Worm (Caenorhabditis elegans) whole organism, L4 larva: ENCODE data around the gene C17H12.12.

Experiments
- D1046.2 ChIP-seq: fragments of 200-800 bp; sonication (Bioruptor generic); IDR thresholded peaks from 2 replicates; pipeline ENCODE4 v1.3.6; 2022; ENCODE audit warnings: missing genetic modification characterization, missing compliant biosample characterization
- F37D6.2 ChIP-seq: sonication (generic microtip); optimal IDR thresholded peaks from 2 replicates; lab custom pipeline; 2016; ENCODE audit warnings: mild to moderate bottlenecking, missing genetic modification characterization, missing compliant biosample characterization
- F44E2.7 ChIP-seq: fragments of 200-800 bp; sonication (Bioruptor generic); IDR thresholded peaks from 2 replicates; pipeline ENCODE4 v2.1.2; 2022; ENCODE audit warnings: missing genetic modification characterization, missing compliant biosample characterization
- R02D3.7 ChIP-seq: fragments of 150-350 bp; sonication (generic microtip); optimal IDR thresholded peaks from 3 replicates; lab custom pipeline; 2014; ENCODE audit warnings: missing biosample characterization, missing genetic modification characterization
- T20F7.1 ChIP-seq: fragments of 200-800 bp; sonication (Bioruptor generic); optimal IDR thresholded peaks from 2 replicates; lab custom pipeline; 2018; ENCODE audit warnings: mild to moderate bottlenecking, missing genetic modification characterization, missing compliant biosample characterization
- Y75B8A.6 ChIP-seq: fragments of 200-800 bp; sonication (Bioruptor generic); IDR thresholded peaks from 2 replicates; pipeline ENCODE4 v1.3.6; 2022; ENCODE audit warnings: missing genetic modification reagents, missing genetic modification characterization, missing compliant biosample characterization
- ZK337.2 ChIP-seq: fragments of 200-800 bp; sonication (Bioruptor generic); IDR thresholded peaks from 2 replicates; pipeline ENCODE4 v1.3.6; 2022; ENCODE audit warnings: missing genetic modification reagents, missing genetic modification characterization, missing compliant biosample characterization
- aha-1 ChIP-seq: fragments of 150-350 bp; peaks from one replicate; lab custom pipeline; 2014; ENCODE audit warnings: missing biosample characterization, missing genetic modification characterization
- ama-1 ChIP-seq: fragments of 150-350 bp; optimal IDR thresholded peaks from 2 replicates; lab custom pipeline; 2014; ENCODE audit warnings: inconsistent platforms, mixed read lengths
- arid-1 ChIP-seq: fragments of 200-800 bp; sonication (Bioruptor generic); conservative IDR thresholded peaks from 2 replicates; pipeline ENCODE4 v1.3.6; 2022; ENCODE audit warnings: missing genetic modification reagents, missing genetic modification characterization, missing compliant biosample characterization
- ceh-28 ChIP-seq: fragments of 150-350 bp; optimal IDR thresholded peaks from 2 replicates; lab custom pipeline; 2014; ENCODE audit warnings: missing biosample characterization, missing genetic modification reagents, missing genetic modification characterization
- cey-2 ChIP-seq: sonication (generic microtip); optimal IDR thresholded peaks from 3 replicates; lab custom pipeline; 2017; ENCODE audit warnings: missing genetic modification characterization, mild to moderate bottlenecking, missing compliant biosample characterization, antibody characterized with exemption, borderline replicate concordance; ENCODE audit not compliant: insufficient read depth
- daf-16 ChIP-seq, 3 experiments: sonication (generic microtip); optimal IDR thresholded peaks; 2 replicates each; lab custom pipeline; 2016 to 2017; ENCODE audit warnings: missing genetic modification characterization in 3 of 3, missing genetic modification reagents in 3 of 3, mild to moderate bottlenecking in 2 of 3, missing compliant biosample characterization in 2 of 3, missing biosample characterization in 1 of 3, moderate library complexity in 1 of 3
- dmd-8 ChIP-seq: fragments of 200-800 bp; sonication (Bioruptor generic); IDR thresholded peaks from 2 replicates; pipeline ENCODE4 v1.3.6; 2022; ENCODE audit warnings: missing genetic modification characterization, missing compliant biosample characterization
- dpl-1 ChIP-seq: fragments of 150-350 bp; optimal IDR thresholded peaks from 2 replicates; lab custom pipeline; 2014; ENCODE audit warnings: missing biosample characterization, missing genetic modification reagents, missing genetic modification characterization
- dve-1 ChIP-seq: sonication (generic microtip); optimal IDR thresholded peaks from 2 replicates; lab custom pipeline; 2017; ENCODE audit warnings: antibody characterized with exemption, mild to moderate bottlenecking, missing genetic modification characterization, missing compliant biosample characterization; ENCODE audit not compliant: insufficient read depth
- egl-43 ChIP-seq: fragments of 200-800 bp; sonication (Bioruptor generic); IDR thresholded peaks from 2 replicates; pipeline ENCODE4 v1.3.6; 2022; ENCODE audit warnings: missing genetic modification reagents, missing genetic modification characterization, missing compliant biosample characterization
- fkh-10 ChIP-seq: fragments of 150-350 bp; optimal IDR thresholded peaks from 2 replicates; lab custom pipeline; 2014; ENCODE audit warnings: missing biosample characterization, missing genetic modification reagents, missing genetic modification characterization
- hlh-11 ChIP-seq: fragments of 200-800 bp; sonication (Bioruptor generic); optimal IDR thresholded peaks from 2 replicates; lab custom pipeline; 2018; ENCODE audit warnings: mild to moderate bottlenecking, missing genetic modification characterization, missing compliant biosample characterization
- hlh-30 ChIP-seq: sonication (generic microtip); optimal IDR thresholded peaks from 2 replicates; lab custom pipeline; 2017; ENCODE audit warnings: antibody characterized with exemption, mild to moderate bottlenecking, missing genetic modification characterization, missing compliant biosample characterization; ENCODE audit not compliant: insufficient read depth
- hmg-1.1 ChIP-seq: fragments of 200-800 bp; sonication (Bioruptor generic); IDR thresholded peaks from 2 replicates; pipeline ENCODE4 v1.3.6; 2022; ENCODE audit warnings: missing genetic modification reagents, missing genetic modification characterization, missing compliant biosample characterization
- lin-38 ChIP-seq: fragments of 200-800 bp; sonication (Bioruptor generic); IDR thresholded peaks from 2 replicates; pipeline ENCODE4 v1.3.6; 2022; ENCODE audit warnings: missing genetic modification reagents, missing genetic modification characterization, missing compliant biosample characterization
- madf-5 ChIP-seq, 2 experiments: fragments of 200-800 bp; sonication (Bioruptor generic); IDR thresholded peaks; 2 replicates each; pipeline ENCODE4 v1.3.6; 2022; ENCODE audit warnings: missing compliant biosample characterization in 2 of 2, missing genetic modification characterization in 2 of 2
- mep-1 ChIP-seq: fragments of 150-350 bp; sonication (generic microtip); optimal IDR thresholded peaks from 3 replicates; lab custom pipeline; 2014; ENCODE audit warnings: missing biosample characterization, missing genetic modification characterization
- mes-2 ChIP-seq: sonication (generic microtip); optimal IDR thresholded peaks from 2 replicates; lab custom pipeline; 2016; ENCODE audit warnings: missing genotype, mild to moderate bottlenecking, missing genetic modification characterization, missing compliant biosample characterization; ENCODE audit not compliant: poor library complexity, severe bottlenecking
- mxl-2 ChIP-seq: fragments of 200-800 bp; sonication (Bioruptor generic); conservative IDR thresholded peaks from 2 replicates; pipeline ENCODE4 v1.3.6; 2022; ENCODE audit warnings: missing genetic modification reagents, missing genetic modification characterization, missing compliant biosample characterization
- mxl-3 ChIP-seq: fragments of 200-800 bp; sonication (Bioruptor generic); optimal IDR thresholded peaks from 2 replicates; lab custom pipeline; 2018; ENCODE audit warnings: mild to moderate bottlenecking, missing genetic modification characterization, missing compliant biosample characterization
- nhr-11 ChIP-seq: fragments of 150-350 bp; optimal IDR thresholded peaks from 2 replicates; lab custom pipeline; 2014; ENCODE audit warnings: missing biosample characterization, missing genetic modification characterization
- nhr-25 ChIP-seq: sonication (generic microtip); optimal IDR thresholded peaks from 2 replicates; lab custom pipeline; 2017; ENCODE audit warnings: missing genetic modification characterization, mild to moderate bottlenecking, missing compliant biosample characterization, antibody characterized with exemption, moderate library complexity, borderline replicate concordance; ENCODE audit not compliant: insufficient read depth
- nhr-28 ChIP-seq: fragments of 150-350 bp; optimal IDR thresholded peaks from 2 replicates; lab custom pipeline; 2014; ENCODE audit warnings: missing biosample characterization, missing genetic modification characterization
- nhr-48 ChIP-seq: sonication (generic microtip); optimal IDR thresholded peaks from 2 replicates; lab custom pipeline; 2016; ENCODE audit warnings: mild to moderate bottlenecking, missing genetic modification characterization, missing compliant biosample characterization
- nhr-6 ChIP-seq: fragments of 150-350 bp; optimal IDR thresholded peaks from 2 replicates; lab custom pipeline; 2014; ENCODE audit warnings: missing biosample characterization, missing genetic modification characterization
- nhr-77 ChIP-seq: fragments of 150-350 bp; optimal IDR thresholded peaks from 2 replicates; lab custom pipeline; 2014; ENCODE audit warnings: missing biosample characterization, missing genetic modification characterization
- pha-4 ChIP-seq, 2 experiments: fragments of 150-350 bp in 1 of 2; fragments of 200-800 bp in 1 of 2; sonication (Bioruptor generic) in 1 of 2; IDR thresholded peaks in 1 of 2; optimal IDR thresholded peaks in 1 of 2; 2 replicates each; pipeline versions ENCODE4 v1.3.6 to Lab custom; 2014 to 2022; ENCODE audit warnings: missing genetic modification characterization in 2 of 2, missing genetic modification reagents in 2 of 2, missing biosample characterization in 1 of 2, missing compliant biosample characterization in 1 of 2
- pqm-1 ChIP-seq: sonication (generic microtip); optimal IDR thresholded peaks from 2 replicates; lab custom pipeline; 2017; ENCODE audit warnings: missing biosample characterization, missing genetic modification characterization
- snpc-1.2 ChIP-seq: fragments of 200-800 bp; sonication (Bioruptor generic); IDR thresholded peaks from 2 replicates; pipeline ENCODE4 v1.3.6; 2022; ENCODE audit warnings: missing genetic modification reagents, missing genetic modification characterization, missing compliant biosample characterization
- snpc-4 ChIP-seq: fragments of 150-350 bp; optimal IDR thresholded peaks from 2 replicates; lab custom pipeline; 2014; ENCODE audit warnings: missing biosample characterization, missing genetic modification characterization
- zag-1 ChIP-seq: fragments of 150-350 bp; optimal IDR thresholded peaks from 2 replicates; lab custom pipeline; 2014; ENCODE audit warnings: missing biosample characterization, missing genetic modification characterization
- ztf-7 ChIP-seq: fragments of 150-350 bp; optimal IDR thresholded peaks from 2 replicates; lab custom pipeline; 2014; ENCODE audit warnings: missing biosample characterization, missing genetic modification characterization

C17H12.12 gene

DNA sequence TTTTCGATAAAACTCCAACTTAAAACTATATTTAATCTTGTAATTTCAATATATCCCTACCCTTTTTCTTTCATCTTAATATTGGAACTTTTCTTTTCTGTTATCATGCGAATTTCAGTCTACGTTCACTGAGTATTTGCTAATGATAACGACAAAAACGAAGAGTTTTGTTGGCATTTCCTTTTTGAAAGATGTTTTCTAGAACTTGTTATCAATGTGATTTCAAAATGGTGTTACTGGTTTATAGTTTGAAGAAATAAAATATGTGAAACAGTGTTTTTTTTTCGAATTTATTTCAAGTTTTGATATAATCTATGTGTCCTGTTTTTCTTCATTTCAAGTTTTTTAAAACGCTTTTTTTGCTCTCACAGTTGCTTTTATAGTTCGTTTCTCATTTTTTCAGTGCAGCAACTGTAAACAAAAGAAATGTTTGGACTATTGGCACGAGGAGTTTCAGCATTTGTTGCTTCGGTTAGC lies 25.3 kb upstream of the C17H12.12 start, which contains the start of gene anat-1:
anat-1 (plus strand) TSS at position 427 of the 477 bp plus-strand sequence.
- peak; percentile 73 for TF ChIP-seq pqm-1 (tag; lab: Kevin White, UChicago)
- no peak for TF ChIP-seq daf-16 (GFP tag; optimal IDR thresholded peaks at IDR 0.05; lab: Kevin White, UChicago)
- peak; percentile 73 for TF ChIP-seq daf-16 (tag; optimal IDR thresholded peaks at IDR 0.05; lab: Kevin White, UChicago)
- TF ChIP-seq nhr-25, result no peak
- TF ChIP-seq D1046.2 (GFP tag; lab: Robert Waterston, UW), result no peak
- TF ChIP-seq dve-1 (tag; lab: Kevin White, UChicago), result peak; percentile 23

DNA sequence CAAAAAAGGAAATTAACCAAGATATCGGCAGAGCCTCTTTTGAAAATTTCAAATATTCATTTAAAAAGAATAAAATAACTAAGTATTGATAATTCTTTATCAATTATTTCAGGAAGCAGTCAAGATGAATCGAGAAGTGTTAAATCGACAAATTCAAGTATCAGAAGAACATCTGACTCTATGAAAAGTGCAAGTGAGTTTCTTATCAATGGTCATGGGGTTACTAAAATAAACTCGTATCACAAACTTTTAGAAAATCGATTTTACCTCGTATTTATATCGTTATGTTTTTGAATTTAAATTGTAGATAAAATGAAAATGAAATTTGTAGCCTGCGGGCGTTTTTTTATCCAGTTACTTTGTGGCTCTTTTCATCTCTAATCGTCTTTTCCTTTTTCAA lies 24.2 kb upstream of the C17H12.12 start:
- no peak for TF ChIP-seq nhr-11 (tag; lab: Kevin White, UChicago)
- TF ChIP-seq dve-1 (tag; lab: Kevin White, UChicago), result peak; percentile 61
- TF ChIP-seq fkh-10 (GFP tag; lab: Kevin White, UChicago), result no peak
- peak; percentile 34 for TF ChIP-seq nhr-28
- TF ChIP-seq aha-1 (tag; lab: Kevin White, UChicago), result peak; percentile 52
- TF ChIP-seq daf-16 (GFP tag; optimal IDR thresholded peaks at IDR 0.05; lab: Kevin White, UChicago), result no peak
- TF ChIP-seq daf-16 (tag; optimal IDR thresholded peaks at IDR 0.05; lab: Kevin White, UChicago), result peak; percentile 48
- peak; percentile 44 for TF ChIP-seq nhr-77 (tag; lab: Kevin White, UChicago)
- peak; percentile 22 for TF ChIP-seq hlh-30 (tag; lab: Kevin White, UChicago)

DNA sequence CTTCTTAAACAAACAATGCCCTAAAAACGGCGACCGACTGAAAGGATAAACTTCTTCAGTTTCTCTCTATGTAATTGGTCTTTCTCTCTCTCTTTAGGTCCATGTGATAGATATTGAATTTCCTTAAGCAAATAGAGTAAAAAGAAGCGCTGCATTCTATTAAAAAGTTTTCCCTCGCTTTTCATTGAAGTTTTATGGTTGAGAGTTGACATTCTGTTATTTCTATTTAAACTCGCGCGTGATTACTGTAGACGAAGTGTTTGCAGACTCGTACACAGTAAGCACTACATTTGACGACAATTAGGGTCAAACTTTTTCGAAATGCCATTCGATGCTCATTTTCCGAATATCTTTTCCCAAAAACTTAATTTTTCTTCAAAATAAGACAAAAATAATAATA lies 18.6 kb upstream of the C17H12.12 start:
- TF ChIP-seq snpc-1.2 (GFP tag; lab: Robert Waterston, UW) (peak; percentile 62), cey-2 (tag; lab: Kevin White, UChicago) (no peak), F37D6.2 (tag; lab: Kevin White, UChicago) (no peak), arid-1 (GFP tag; lab: Robert Waterston, UW) (no peak), mxl-3 (no peak), D1046.2 (GFP tag; lab: Robert Waterston, UW) (no peak)

DNA sequence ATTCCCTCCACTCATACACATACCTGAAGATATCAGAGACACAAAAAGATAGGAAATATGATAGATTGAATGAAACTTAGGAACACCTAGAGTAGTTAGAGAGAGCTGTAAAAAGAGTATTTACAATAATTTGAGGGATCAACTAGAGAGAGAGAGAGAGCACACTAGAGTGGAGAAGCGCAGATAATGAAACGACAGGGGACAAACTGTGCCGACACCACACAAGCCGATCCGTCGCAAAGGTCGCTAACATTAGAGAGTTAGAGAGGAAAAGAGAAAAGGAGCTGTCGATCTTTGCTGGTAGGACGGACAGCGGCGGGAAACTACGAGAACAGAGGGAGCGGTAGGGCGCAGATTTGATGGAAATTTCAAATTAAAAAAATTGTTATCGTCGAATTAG lies 10.6 kb upstream of the C17H12.12 start, which contains the start of gene dyci-1:
dyci-1 (minus strand) TSS at position 122 of the 400 bp plus-strand sequence.
- TF ChIP-seq arid-1 (GFP tag; lab: Robert Waterston, UW), result no peak
- no peak for TF ChIP-seq zag-1 (tag; lab: Kevin White, UChicago)
- TF ChIP-seq mep-1, result peak; percentile 39
- TF ChIP-seq madf-5 (GFP tag; IDR thresholded peaks at IDR 0.05; lab: Robert Waterston, UW), result no peak
- TF ChIP-seq hmg-1.1 (GFP tag; lab: Robert Waterston, UW), result peak; percentile 36; the same call in 1 of the 2 replicates
- TF ChIP-seq nhr-48 (tag; lab: Kevin White, UChicago), result no peak
- TF ChIP-seq nhr-6 (tag; lab: Kevin White, UChicago), result peak; percentile 51
- TF ChIP-seq hlh-11 (tag; lab: Kevin White, UChicago), result peak; percentile 59
- TF ChIP-seq mes-2 (tag; lab: Kevin White, UChicago), result peak; percentile 38
- TF ChIP-seq lin-38, result peak; percentile 27; the same call in 1 of the 2 replicates
- peak; percentile 61 for TF ChIP-seq dve-1 (tag; lab: Kevin White, UChicago)
- TF ChIP-seq nhr-11 (tag; lab: Kevin White, UChicago), result peak; percentile 4
- TF ChIP-seq ceh-28 (tag; lab: Kevin White, UChicago), result no peak
- no peak for TF ChIP-seq R02D3.7 (tag; lab: Kevin White, UChicago)
- peak; percentile 50 for TF ChIP-seq nhr-28
- peak; percentile 16 for TF ChIP-seq aha-1 (tag; lab: Kevin White, UChicago)

- TF ChIP-seq pha-4 (GFP tag; IDR thresholded peaks at IDR 0.05; lab: Robert Waterston, UW) (peak; percentile 64), pha-4 (tag; optimal IDR thresholded peaks at IDR 0.05; lab: Kevin White, UChicago) (peak; percentile 62), mes-2 (tag; lab: Kevin White, UChicago) (peak; percentile 68), mxl-2 (GFP tag; lab: Robert Waterston, UW) (no peak), mxl-3 (peak; percentile 40), hlh-30 (tag; lab: Kevin White, UChicago) (peak; percentile 73), snpc-4 (no peak), snpc-1.2 (GFP tag; lab: Robert Waterston, UW) (no peak), nhr-48 (tag; lab: Kevin White, UChicago) (peak; percentile 49), ztf-7 (tag; lab: Kevin White, UChicago) (peak; percentile 12), dpl-1 (GFP tag; lab: Kevin White, UChicago) (peak; percentile 49), ama-1 (lab: Kevin White, UChicago) (peak; percentile 34), T20F7.1 (GFP tag; lab: Kevin White, UChicago) (peak; percentile 40), R02D3.7 (tag; lab: Kevin White, UChicago) (no peak), ZK337.2 (GFP tag; lab: Robert Waterston, UW) (no peak), Y75B8A.6 (GFP tag; lab: Robert Waterston, UW) (no peak), F44E2.7 (no peak), dmd-8 (no peak), egl-43 (GFP tag; lab: Robert Waterston, UW) (0 out of 2 replicates have a peak, but pooled peaks have one; percentile 64)
These were observed 9.9 kb upstream of the C17H12.12 start for ce11 chrIV:6785873-6786272.
